Fruit fly (Drosophila melanogaster) whole organism, embryonic: ENCODE results near the gene Pss.

Experiments
- Adf1 ChIP-seq: fragments of 200-800 bp; sonication (Bioruptor generic); IDR thresholded peaks from 2 replicates; pipeline ENCODE4 v1.3.6; 2022; ENCODE audit warnings: missing biosample characterization, missing genetic modification characterization
- Asciz ChIP-seq: fragments of 200-800 bp; sonication (Bioruptor generic); optimal IDR thresholded peaks from 2 replicates; lab custom pipeline; 2017; ENCODE audit warnings: missing biosample characterization, mild to moderate bottlenecking, missing genetic modification characterization, missing genetic modification reagents
- B-H2 ChIP-seq: fragments of 200-800 bp; sonication (Bioruptor generic); optimal IDR thresholded peaks from 2 replicates; lab custom pipeline; 2018; ENCODE audit warnings: missing biosample characterization, mild to moderate bottlenecking, missing genetic modification characterization
- CG11504 ChIP-seq: fragments of 200-800 bp; sonication (Bioruptor generic); optimal IDR thresholded peaks from 3 replicates; lab custom pipeline; 2019; ENCODE audit warnings: missing biosample characterization, mild to moderate bottlenecking, missing genetic modification characterization, moderate library complexity
- CG11696 ChIP-seq: fragments of 200-800 bp; sonication (Bioruptor generic); IDR thresholded peaks from 2 replicates; pipeline ENCODE4 v1.3.6; 2022; ENCODE audit warnings: missing biosample characterization, missing genetic modification characterization
- CG12104 ChIP-seq: fragments of 200-800 bp; sonication (Bioruptor generic); optimal IDR thresholded peaks from 3 replicates; lab custom pipeline; 2016; ENCODE audit warnings: missing biosample characterization, missing genetic modification characterization
- CG14014 ChIP-seq: fragments of 200-800 bp; sonication (Bioruptor generic); IDR thresholded peaks from 2 replicates; pipeline ENCODE4 v1.3.6; 2022; ENCODE audit warnings: missing biosample characterization, missing genetic modification characterization
- CG15011 ChIP-seq: fragments of 200-800 bp; sonication (Bioruptor generic); optimal IDR thresholded peaks from 3 replicates; lab custom pipeline; 2018; ENCODE audit warnings: missing biosample characterization, mild to moderate bottlenecking, missing genetic modification characterization
- CG15073 ChIP-seq: fragments of 200-800 bp; sonication (Bioruptor generic); optimal IDR thresholded peaks from 2 replicates; lab custom pipeline; 2016; ENCODE audit warnings: missing biosample characterization, missing genetic modification characterization
- CG15269 ChIP-seq: fragments of 200-800 bp; sonication (Bioruptor generic); optimal IDR thresholded peaks from 2 replicates; lab custom pipeline; 2018; ENCODE audit warnings: missing biosample characterization, mild to moderate bottlenecking, missing genetic modification characterization, moderate library complexity
- CG15601 ChIP-seq: fragments of 200-800 bp; sonication (Bioruptor generic); optimal IDR thresholded peaks from 3 replicates; lab custom pipeline; 2019; ENCODE audit warnings: missing biosample characterization, mild to moderate bottlenecking, missing genetic modification characterization, moderate library complexity
- CG1603 ChIP-seq: fragments of 200-800 bp; sonication (Bioruptor generic); optimal IDR thresholded peaks from 2 replicates; lab custom pipeline; 2019; ENCODE audit warnings: missing biosample characterization, mild to moderate bottlenecking, missing genetic modification characterization, moderate library complexity
- CG17186 ChIP-seq: fragments of 200-800 bp; sonication (Bioruptor generic); optimal IDR thresholded peaks from 3 replicates; lab custom pipeline; 2017; ENCODE audit warnings: missing biosample characterization, missing genetic modification reagents, missing genetic modification characterization
- CG17359 ChIP-seq: fragments of 200-800 bp; sonication (Bioruptor generic); optimal IDR thresholded peaks from 3 replicates; lab custom pipeline; 2018; ENCODE audit warnings: missing biosample characterization, mild to moderate bottlenecking, missing genetic modification characterization, moderate library complexity
- CG17361 ChIP-seq: fragments of 200-800 bp; sonication (Bioruptor generic); IDR thresholded peaks from 3 replicates; pipeline ENCODE4 v1.3.6; 2022; ENCODE audit warnings: missing biosample characterization, missing genetic modification characterization
- CG17802 ChIP-seq: fragments of 200-800 bp; sonication (Bioruptor generic); optimal IDR thresholded peaks from 2 replicates; lab custom pipeline; 2018; ENCODE audit warnings: missing biosample characterization, mild to moderate bottlenecking, missing genetic modification characterization, moderate library complexity
- CG3281 ChIP-seq: fragments of 200-800 bp; sonication (Bioruptor generic); optimal IDR thresholded peaks from 3 replicates; lab custom pipeline; 2017; ENCODE audit warnings: missing biosample characterization, mild to moderate bottlenecking, missing genetic modification characterization
- CG3847 ChIP-seq: fragments of 200-800 bp; sonication (Bioruptor generic); IDR thresholded peaks from 2 replicates; pipeline ENCODE4 v1.3.6; 2022; ENCODE audit warnings: missing biosample characterization, missing genetic modification characterization
- CG6272 ChIP-seq: fragments of 200-800 bp; sonication (Bioruptor generic); IDR thresholded peaks from 2 replicates; pipeline ENCODE4 v1.3.6; 2022; ENCODE audit warnings: missing biosample characterization, missing genetic modification characterization
- CG7372 ChIP-seq: fragments of 200-800 bp; sonication (Bioruptor generic); IDR thresholded peaks from 2 replicates; pipeline ENCODE4 v1.3.6; 2022; ENCODE audit warnings: missing biosample characterization, missing genetic modification characterization
- CG7745 ChIP-seq: fragments of 200-800 bp; sonication (Bioruptor generic); optimal IDR thresholded peaks from 2 replicates; lab custom pipeline; 2018; ENCODE audit warnings: missing biosample characterization, mild to moderate bottlenecking, missing genetic modification characterization, moderate library complexity
- CG8290 ChIP-seq, 3 experiments: fragments of 200-800 bp; sonication (Bioruptor generic); optimal IDR thresholded peaks; 2 replicates each; lab custom pipeline; 2016 to 2019; ENCODE audit warnings: missing biosample characterization in 3 of 3, missing genetic modification characterization in 3 of 3, mild to moderate bottlenecking in 2 of 3, moderate library complexity in 1 of 3
- D19B ChIP-seq: fragments of 200-800 bp; sonication (Bioruptor generic); optimal IDR thresholded peaks from 2 replicates; lab custom pipeline; 2017; ENCODE audit warnings: missing biosample characterization, mild to moderate bottlenecking, missing genetic modification characterization
- Dad ChIP-seq: fragments of 200-800 bp; sonication (Bioruptor generic); optimal IDR thresholded peaks from 3 replicates; lab custom pipeline; 2016; ENCODE audit warnings: missing biosample characterization, missing genetic modification characterization
- Doc2 ChIP-seq: fragments of 200-800 bp; sonication (Bioruptor generic); IDR thresholded peaks from 2 replicates; pipeline ENCODE4 v1.3.6; 2022; ENCODE audit warnings: missing biosample characterization, missing genetic modification characterization
- HLH4C ChIP-seq: fragments of 200-800 bp; sonication (Bioruptor generic); IDR thresholded peaks from 3 replicates; pipeline ENCODE4 v1.3.6; 2022; ENCODE audit warnings: missing biosample characterization, missing genetic modification characterization; ENCODE audit not compliant: partially characterized antibody
- HLH54F ChIP-seq: fragments of 200-800 bp; sonication (Bioruptor generic); optimal IDR thresholded peaks from 3 replicates; lab custom pipeline; 2016; ENCODE audit warnings: missing biosample characterization, missing genetic modification characterization
- Hand ChIP-seq: fragments of 200-800 bp; sonication (Bioruptor generic); optimal IDR thresholded peaks from 2 replicates; lab custom pipeline; 2017; ENCODE audit warnings: mild to moderate bottlenecking, missing biosample characterization, missing genetic modification reagents, missing genetic modification characterization
- Hsf ChIP-seq: fragments of 200-800 bp; sonication (Bioruptor generic); optimal IDR thresholded peaks from 3 replicates; lab custom pipeline; 2016; ENCODE audit warnings: missing biosample characterization, missing genetic modification characterization
- NC2β ChIP-seq: fragments of 200-800 bp; sonication (Bioruptor generic); optimal IDR thresholded peaks from 2 replicates; lab custom pipeline; 2016; ENCODE audit warnings: missing biosample characterization, missing genetic modification characterization
- Sry-β ChIP-seq: fragments of 200-800 bp; sonication (Bioruptor generic); optimal IDR thresholded peaks from 2 replicates; lab custom pipeline; 2018; ENCODE audit warnings: missing biosample characterization, mild to moderate bottlenecking, missing genetic modification characterization, moderate library complexity
- Stat92E ChIP-seq, 3 experiments: fragments of >200 bp in 2 of 3; fragments of 200-800 bp in 1 of 3; sonication (Bioruptor generic) in 1 of 3; optimal IDR thresholded peaks; 2 replicates each; lab custom pipeline; 2017 to 2019; ENCODE audit warnings: missing biosample characterization in 3 of 3, missing genetic modification characterization in 3 of 3, mild to moderate bottlenecking in 1 of 3, moderate library complexity in 1 of 3
- TFAM ChIP-seq: fragments of 200-800 bp; sonication (Bioruptor generic); optimal IDR thresholded peaks from 2 replicates; lab custom pipeline; 2017; ENCODE audit warnings: missing biosample characterization, missing genetic modification characterization, inconsistent platforms
- Xrp1 ChIP-seq: fragments of 200-800 bp; sonication (Bioruptor generic); IDR thresholded peaks from 2 replicates; pipeline ENCODE4 v1.3.6; 2022; ENCODE audit warnings: missing biosample characterization, missing genetic modification characterization
- br ChIP-seq: fragments of >200 bp; optimal IDR thresholded peaks from 2 replicates; lab custom pipeline; 2017
- disco-r ChIP-seq: fragments of 200-800 bp; sonication (Bioruptor generic); optimal IDR thresholded peaks from 2 replicates; lab custom pipeline; 2016; ENCODE audit warnings: missing biosample characterization, missing genetic modification characterization
- dysf ChIP-seq: fragments of 200-800 bp; sonication (Bioruptor generic); IDR thresholded peaks from 3 replicates; pipeline ENCODE4 v1.3.6; 2022; ENCODE audit warnings: missing biosample characterization, missing genetic modification characterization
- fd96Cb ChIP-seq: fragments of 200-800 bp; sonication (Bioruptor generic); optimal IDR thresholded peaks from 2 replicates; lab custom pipeline; 2018; ENCODE audit warnings: missing biosample characterization, mild to moderate bottlenecking, missing genetic modification characterization, moderate library complexity
- gt ChIP-seq: fragments of 200-800 bp; sonication (Bioruptor generic); IDR thresholded peaks from 2 replicates; pipeline ENCODE4 v1.3.6; 2022; ENCODE audit warnings: missing biosample characterization, missing genetic modification characterization
- hb ChIP-seq: fragments of 200-800 bp; sonication (Bioruptor generic); IDR thresholded peaks from 3 replicates; pipeline ENCODE4 v1.3.6; 2022; ENCODE audit warnings: missing biosample characterization, missing genetic modification characterization; ENCODE audit not compliant: partially characterized antibody
- insv ChIP-seq, 2 experiments: fragments of 200-800 bp; sonication (Bioruptor generic); optimal IDR thresholded peaks; 3 replicates each; lab custom pipeline; 2016 to 2018; ENCODE audit warnings: missing biosample characterization in 2 of 2, missing genetic modification characterization in 2 of 2
- inv ChIP-seq: fragments of 200-800 bp; sonication (Bioruptor generic); IDR thresholded peaks from 2 replicates; pipeline ENCODE4 v1.3.6; 2022; ENCODE audit warnings: missing biosample characterization, missing genetic modification characterization; ENCODE audit not compliant: partially characterized antibody
- odd ChIP-seq: fragments of 200-800 bp; sonication (Bioruptor generic); optimal IDR thresholded peaks from 2 replicates; lab custom pipeline; 2017; ENCODE audit warnings: missing biosample characterization, mild to moderate bottlenecking, missing genetic modification characterization
- pfk ChIP-seq: fragments of 200-800 bp; sonication (Bioruptor generic); optimal IDR thresholded peaks from 2 replicates; lab custom pipeline; 2018; ENCODE audit warnings: missing biosample characterization, mild to moderate bottlenecking, missing genetic modification characterization, moderate library complexity
- phol ChIP-seq: fragments of 200-800 bp; sonication (Bioruptor generic); optimal IDR thresholded peaks from 3 replicates; lab custom pipeline; 2018; ENCODE audit warnings: missing biosample characterization, mild to moderate bottlenecking, missing genetic modification characterization, moderate library complexity
- pum ChIP-seq: fragments of 200-800 bp; sonication (Bioruptor generic); optimal IDR thresholded peaks from 2 replicates; lab custom pipeline; 2016; ENCODE audit warnings: missing biosample characterization, missing genetic modification characterization
- stc ChIP-seq: fragments of 200-800 bp; sonication (Bioruptor generic); IDR thresholded peaks from 2 replicates; pipeline ENCODE4 v1.3.6; 2022; ENCODE audit warnings: missing biosample characterization, missing genetic modification characterization
- zf30C ChIP-seq: fragments of 200-800 bp; sonication (Bioruptor generic); optimal IDR thresholded peaks from 3 replicates; lab custom pipeline; 2018; ENCODE audit warnings: missing biosample characterization, mild to moderate bottlenecking, missing genetic modification characterization

Pss gene

dm6 chr3L:20509121-20509934 lies 16.6 kb downstream of the Pss start (continued):
- TF ChIP-seq fd96Cb (peak; percentile 64), pfk (GFP tag; lab: Kevin White, UChicago) (no peak), CG3281 (GFP tag; lab: Kevin White, UChicago) (peak; percentile 92), insv (GFP tag; optimal IDR thresholded peaks at IDR 0.05; lab: Kevin White, UChicago) (peak in 1 of 2 experiments; percentile 45), CG12104 (GFP tag; lab: Kevin White, UChicago) (peak; percentile 77), Asciz (GFP tag; lab: Kevin White, UChicago) (peak; percentile 85), Xrp1 (GFP tag; lab: Robert Waterston, UW) (0 out of 2 replicates have a peak, but pooled peaks have one; percentile 54), Doc2 (no peak), HLH54F (GFP tag; lab: Kevin White, UChicago) (peak; percentile 68), CG17359 (peak; percentile 70), gt (GFP tag; lab: Robert Waterston, UW) (no peak), NC2β (GFP tag; lab: Kevin White, UChicago) (no peak), Dad (GFP tag; lab: Kevin White, UChicago) (peak; percentile 54), pum (peak; percentile 62), CG17802 (tag; lab: Kevin White, UChicago) (no peak), dysf (GFP tag; lab: Robert Waterston, UW) (peak; percentile 71), CG6272 (GFP tag; lab: Robert Waterston, UW) (no peak), CG17186 (GFP tag; lab: Kevin White, UChicago) (no peak), Stat92E (GFP tag; optimal IDR thresholded peaks at IDR 0.05; lab: Kevin White, UChicago) (peak in 1 of 3 experiments; percentile 68), Sry-β (GFP tag; lab: Kevin White, UChicago) (no peak), B-H2 (GFP tag; lab: Kevin White, UChicago) (peak; percentile 59), CG17361 (peak; percentile 93), TFAM (GFP tag; lab: Kevin White, UChicago) (no peak), CG7745 (tag; lab: Kevin White, UChicago) (no peak), odd (GFP tag; lab: Kevin White, UChicago) (peak; percentile 77), Hsf (GFP tag; lab: Kevin White, UChicago) (peak; percentile 76), CG11504 (tag; lab: Kevin White, UChicago) (peak; percentile 85), CG15073 (no peak), CG1603 (tag; lab: Kevin White, UChicago) (no peak), Hand (peak; percentile 83), CG15011 (peak; percentile 85), CG15269 (tag; lab: Kevin White, UChicago) (peak; percentile 82), inv (GFP tag; lab: Robert Waterston, UW) (no peak), CG15601 (peak; percentile 74), hb (GFP tag; lab: Robert Waterston, UW) (no peak), phol (tag; lab: Kevin White, UChicago) (peak; percentile 75), CG8290 (GFP tag; optimal IDR thresholded peaks at IDR 0.05; lab: Kevin White, UChicago) (peak; percentile 1), CG8290 (tag; optimal IDR thresholded peaks at IDR 0.05; lab: Kevin White, UChicago) (no peak), CG14014 (GFP tag; lab: Robert Waterston, UW) (no peak), Adf1 (GFP tag; lab: Robert Waterston, UW) (no peak), br (lab: Kevin White, UChicago) (no peak), D19B (peak; percentile 74), CG7372 (peak; percentile 53; the same call in 1 of the 2 replicates), disco-r (peak; percentile 55), stc (GFP tag; lab: Robert Waterston, UW) (no peak), HLH4C (GFP tag; lab: Robert Waterston, UW) (no peak), CG3847 (GFP tag; lab: Robert Waterston, UW) (no peak), CG11696 (GFP tag; lab: Robert Waterston, UW) (no peak), zf30C (GFP tag; lab: Kevin White, UChicago) (no peak)
